Fruit fly (Drosophila melanogaster): ENCODE results near the gene Alms1b.
A peak's percentile ranks its signal among the peaks of the same experiment; 100 is the strongest.

Gene Alms1b

DNA sequence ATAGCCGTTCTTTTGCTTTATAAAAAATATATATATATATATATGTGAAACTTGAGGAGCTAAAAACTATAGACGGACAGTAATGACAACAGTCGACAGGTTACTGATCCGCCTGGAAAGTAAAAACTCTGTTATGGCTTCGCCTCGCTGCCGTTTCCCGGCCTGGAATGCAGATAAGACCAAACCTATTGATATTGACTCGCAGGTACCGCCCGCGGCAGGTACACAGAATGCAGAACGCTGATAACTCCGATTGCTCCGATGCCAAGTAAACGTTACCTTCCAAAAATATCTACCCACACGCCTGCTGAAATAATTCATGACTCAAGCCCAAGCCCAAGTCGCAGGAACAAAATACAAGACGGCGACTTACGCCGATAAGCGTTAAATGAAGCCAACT lies 46.7 kb upstream of the Alms1b start (continued):
- TF ChIP-seq CG8290 (GFP tag; optimal IDR thresholded peaks at IDR 0.05) (no peak), CG8290 (tag; optimal IDR thresholded peaks at IDR 0.05) (peak in 1 of 2 experiments; percentile 3), CG13624 (GFP tag; optimal IDR thresholded peaks at IDR 0.05) (no peak), grau (tag; optimal IDR thresholded peaks at IDR 0.05) (no peak), CG2129 (GFP tag; IDR thresholded peaks at IDR 0.05; ENCODE audit: partially characterized antibody) (no peak), CG4360 (GFP tag; IDR thresholded peaks at IDR 0.05) (no peak), Chrac-16 (GFP tag; optimal IDR thresholded peaks at IDR 0.05) (no peak), CG11504 (tag; optimal IDR thresholded peaks at IDR 0.05) (no peak), CG15479 (GFP tag; optimal IDR thresholded peaks at IDR 0.05) (peak; percentile 26), CG33557 (GFP tag; optimal IDR thresholded peaks at IDR 0.05) (peak; percentile 44), Med (GFP tag) (peak; percentile 16), Tbp (GFP tag; optimal IDR thresholded peaks at IDR 0.05) (no peak), pan (optimal IDR thresholded peaks at IDR 0.05) (no peak), pan (GFP tag; optimal IDR thresholded peaks at IDR 0.05 in 1 of 2, IDR thresholded peaks at IDR 0.05 in 1 of 2) (no peak)

DNA sequence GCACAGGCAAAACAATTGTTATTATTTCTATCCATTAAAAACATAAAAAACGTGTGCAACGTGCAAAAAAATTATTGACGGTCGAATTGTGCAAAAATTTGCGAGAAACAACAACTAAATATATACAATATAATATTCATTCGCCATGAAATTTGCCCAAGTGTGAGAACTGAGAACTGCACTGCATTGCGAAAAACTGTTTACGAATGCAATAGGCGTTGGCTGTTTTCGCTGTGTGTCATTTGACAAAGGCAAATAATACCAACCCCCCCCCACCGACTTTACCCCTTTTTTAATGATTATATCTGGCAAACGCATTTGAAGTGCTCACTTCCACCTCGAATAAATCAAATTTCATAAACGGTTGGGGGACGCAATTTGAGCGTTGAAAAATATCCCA lies 44.3 kb upstream of the Alms1b start:
- 0 out of 2 replicates have a peak, but pooled peaks have one; percentile 7 for TF ChIP-seq crol (GFP tag; IDR thresholded peaks at IDR 0.05)
- no peak for TF ChIP-seq CG13775 (GFP tag; optimal IDR thresholded peaks at IDR 0.05)
- peak; percentile 15 for TF ChIP-seq Med (GFP tag)
- no peak for TF ChIP-seq so (GFP tag; IDR thresholded peaks at IDR 0.05)
- TF ChIP-seq CG4617 (GFP tag; optimal IDR thresholded peaks at IDR 0.05; ENCODE audit: borderline replicate concordance), result no peak

DNA sequence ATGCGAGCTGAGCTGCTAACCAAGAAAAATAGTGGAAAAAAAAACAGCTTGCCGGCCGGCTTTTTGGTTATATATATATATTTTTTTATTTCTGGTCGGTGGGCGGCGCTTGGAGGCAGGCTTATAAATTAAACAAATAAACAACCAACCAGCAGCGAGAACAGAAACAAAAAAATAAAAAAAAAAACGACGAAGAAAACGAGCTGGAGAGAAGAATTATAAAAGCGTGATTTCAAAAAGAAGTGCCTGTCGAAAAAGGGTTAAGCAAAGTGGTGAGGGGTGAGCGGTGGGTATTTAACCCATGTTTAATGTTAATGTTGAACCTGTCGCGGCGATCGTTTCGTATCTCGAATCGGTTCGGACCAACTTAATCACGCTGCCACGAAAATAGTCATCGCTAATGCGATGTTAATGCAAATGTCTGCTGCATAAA lies 40.5 kb upstream of the Alms1b start:
- TF ChIP-seq CG3995 (GFP tag; optimal IDR thresholded peaks at IDR 0.05) (peak; percentile 87), cad (GFP tag; optimal IDR thresholded peaks at IDR 0.05) (no peak), nom (GFP tag; optimal IDR thresholded peaks at IDR 0.05) (peak; percentile 61), Nf-YB (GFP tag; optimal IDR thresholded peaks at IDR 0.05) (peak; percentile 60), CG34422 (GFP tag; IDR thresholded peaks at IDR 0.05) (peak; percentile 64; the same call in 1 of the 3 replicates), Med (GFP tag) (peak; percentile 19), NC2α (GFP tag; optimal IDR thresholded peaks at IDR 0.05) (no peak), Nf-YC (tag; optimal IDR thresholded peaks at IDR 0.05) (peak; percentile 68), CG5953 (GFP tag; IDR thresholded peaks at IDR 0.05) (no peak), HmgZ (tag; optimal IDR thresholded peaks at IDR 0.05) (no peak), fd96Cb (tag; optimal IDR thresholded peaks at IDR 0.05) (no peak), Doc2 (GFP tag; IDR thresholded peaks at IDR 0.05) (no peak), sqz (GFP tag; optimal IDR thresholded peaks at IDR 0.05) (peak; percentile 75), oc (tag; optimal IDR thresholded peaks at IDR 0.05) (peak; percentile 14), abd-A (tag; optimal IDR thresholded peaks at IDR 0.05) (peak; percentile 98), CG6175 (GFP tag; IDR thresholded peaks at IDR 0.05) (0 out of 3 replicates have a peak, but pooled peaks have one; percentile 17), Awh (GFP tag; IDR thresholded peaks at IDR 0.05) (peak; percentile 65), sr (GFP tag; IDR thresholded peaks at IDR 0.05) (no peak), stc (GFP tag; IDR thresholded peaks at IDR 0.05) (no peak), cwo (GFP tag; optimal IDR thresholded peaks at IDR 0.05) (peak; percentile 26), sd (tag; optimal IDR thresholded peaks at IDR 0.05) (peak; percentile 20), chinmo (GFP tag; IDR thresholded peaks at IDR 0.05; ENCODE audit: partially characterized antibody) (0 out of 4 replicates have a peak, but pooled peaks have one; percentile 62), CG11456 (GFP tag; IDR thresholded peaks at IDR 0.05) (no peak), CG13894 (tag; optimal IDR thresholded peaks at IDR 0.05) (peak; percentile 34), vvl (GFP tag; IDR thresholded peaks at IDR 0.05) (peak; percentile 79)
